Fruit fly (Drosophila melanogaster) whole organism, embryonic: ENCODE measurements around the gene Srr.

Experiments used
- Aef1 ChIP-seq: fragments of 200-800 bp; sonication (Bioruptor generic); IDR thresholded peaks from 3 replicates; pipeline ENCODE4 v1.3.6; 2022; ENCODE audit warnings: missing biosample characterization, missing genetic modification characterization
- Atf3 ChIP-seq: fragments of 200-800 bp; sonication (Bioruptor generic); optimal IDR thresholded peaks from 3 replicates; lab custom pipeline; 2016; ENCODE audit warnings: missing biosample characterization, missing genetic modification characterization
- Blimp-1 ChIP-seq: fragments of 200-800 bp; sonication (Bioruptor generic); optimal IDR thresholded peaks from 3 replicates; lab custom pipeline; 2018; ENCODE audit warnings: missing biosample characterization, missing genetic modification characterization, mild to moderate bottlenecking, moderate library complexity, missing genetic modification reagents
- CG13296 ChIP-seq: fragments of 200-800 bp; sonication (Bioruptor generic); optimal IDR thresholded peaks from 3 replicates; lab custom pipeline; 2018; ENCODE audit warnings: missing biosample characterization, mild to moderate bottlenecking, missing genetic modification characterization
- CG2678 ChIP-seq: fragments of 200-800 bp; sonication (Bioruptor generic); optimal IDR thresholded peaks from 3 replicates; lab custom pipeline; 2019; ENCODE audit warnings: missing biosample characterization, mild to moderate bottlenecking, missing genetic modification characterization, moderate library complexity
- CG31365 ChIP-seq: fragments of 200-800 bp; sonication (Bioruptor generic); optimal IDR thresholded peaks from 2 replicates; lab custom pipeline; 2018; ENCODE audit warnings: missing biosample characterization, mild to moderate bottlenecking, missing genetic modification characterization
- CG32532 ChIP-seq: fragments of 200-800 bp; sonication (Bioruptor generic); IDR thresholded peaks from 2 replicates; pipeline ENCODE4 v1.3.6; 2022; ENCODE audit warnings: missing biosample characterization, missing genetic modification characterization
- CG3281 ChIP-seq: fragments of 200-800 bp; sonication (Bioruptor generic); optimal IDR thresholded peaks from 3 replicates; lab custom pipeline; 2017; ENCODE audit warnings: missing biosample characterization, mild to moderate bottlenecking, missing genetic modification characterization
- CG42726 ChIP-seq: fragments of 200-800 bp; sonication (Bioruptor generic); IDR thresholded peaks from 2 replicates; pipeline ENCODE4 v1.3.6; 2022; ENCODE audit warnings: missing biosample characterization, missing genetic modification characterization; ENCODE audit not compliant: partially characterized antibody
- CG4617 ChIP-seq: fragments of 200-800 bp; sonication (Bioruptor generic); optimal IDR thresholded peaks from 3 replicates; lab custom pipeline; 2016; ENCODE audit warnings: missing biosample characterization, missing genetic modification characterization, borderline replicate concordance
- CG4707 ChIP-seq: fragments of 200-800 bp; sonication (Bioruptor generic); optimal IDR thresholded peaks from 2 replicates; lab custom pipeline; 2018; ENCODE audit warnings: missing biosample characterization, mild to moderate bottlenecking, missing genetic modification characterization, moderate library complexity
- CG5245 ChIP-seq: fragments of 200-800 bp; sonication (Bioruptor generic); optimal IDR thresholded peaks from 3 replicates; lab custom pipeline; 2016; ENCODE audit warnings: missing biosample characterization, missing genetic modification characterization
- CG7271 ChIP-seq: fragments of 200-800 bp; sonication (Bioruptor generic); optimal IDR thresholded peaks from 2 replicates; lab custom pipeline; 2018; ENCODE audit warnings: missing biosample characterization, mild to moderate bottlenecking, missing genetic modification characterization, moderate library complexity
- CG7839 ChIP-seq: fragments of 200-800 bp; sonication (Bioruptor generic); optimal IDR thresholded peaks from 3 replicates; lab custom pipeline; 2018; ENCODE audit warnings: missing biosample characterization, mild to moderate bottlenecking, missing genetic modification characterization, moderate library complexity
- CG8924 ChIP-seq: fragments of 200-800 bp; optimal IDR thresholded peaks from 3 replicates; lab custom pipeline; 2019; ENCODE audit warnings: missing biosample characterization, mild to moderate bottlenecking, missing genetic modification characterization, moderate library complexity
- CG8944 ChIP-seq: fragments of 200-800 bp; sonication (Bioruptor generic); optimal IDR thresholded peaks from 3 replicates; lab custom pipeline; 2016; ENCODE audit warnings: missing biosample characterization, missing genetic modification characterization
- CG9817 ChIP-seq: fragments of 200-800 bp; sonication (Bioruptor generic); optimal IDR thresholded peaks from 2 replicates; lab custom pipeline; 2018; ENCODE audit warnings: missing biosample characterization, mild to moderate bottlenecking, missing genetic modification characterization, moderate library complexity
- CrebB ChIP-seq: fragments of 200-800 bp; sonication (Bioruptor generic); optimal IDR thresholded peaks from 3 replicates; lab custom pipeline; 2018; ENCODE audit warnings: missing biosample characterization, mild to moderate bottlenecking, missing genetic modification characterization
- D19B ChIP-seq: fragments of 200-800 bp; sonication (Bioruptor generic); optimal IDR thresholded peaks from 2 replicates; lab custom pipeline; 2017; ENCODE audit warnings: missing biosample characterization, mild to moderate bottlenecking, missing genetic modification characterization
- Dbx ChIP-seq: fragments of 200-800 bp; sonication (Bioruptor generic); IDR thresholded peaks from 3 replicates; pipeline ENCODE4 v1.3.6; 2022; ENCODE audit warnings: missing biosample characterization, missing genetic modification characterization
- Eip74EF ChIP-seq, 2 experiments: fragments of 200-800 bp in 1 of 2; fragments of >200 bp in 1 of 2; sonication (Bioruptor generic) in 1 of 2; optimal IDR thresholded peaks; 2 replicates each; lab custom pipeline; 2017 to 2019; ENCODE audit warnings: missing biosample characterization in 2 of 2, missing genetic modification characterization in 2 of 2, mild to moderate bottlenecking in 1 of 2, moderate library complexity in 1 of 2
- Ets65A ChIP-seq: fragments of 200-800 bp; sonication (Bioruptor generic); peaks from one replicate; lab custom pipeline; 2016; ENCODE audit warnings: missing biosample characterization, missing genetic modification characterization
- GATAe ChIP-seq: fragments of 200-800 bp; sonication (Bioruptor generic); conservative IDR thresholded peaks from 2 replicates; pipeline ENCODE4 v1.3.6; 2022; ENCODE audit warnings: missing biosample characterization, missing genetic modification characterization
- HHEX ChIP-seq: fragments of 200-800 bp; sonication (Bioruptor generic); optimal IDR thresholded peaks from 3 replicates; lab custom pipeline; 2017; ENCODE audit warnings: missing biosample characterization, mild to moderate bottlenecking, missing genetic modification characterization, missing genetic modification reagents
- Hey ChIP-seq: fragments of 200-800 bp; sonication (Bioruptor generic); optimal IDR thresholded peaks from 3 replicates; lab custom pipeline; 2018; ENCODE audit warnings: missing biosample characterization, mild to moderate bottlenecking, missing genetic modification characterization
- Hr51 ChIP-seq, 2 experiments: fragments of 200-800 bp; sonication (Bioruptor generic); optimal IDR thresholded peaks; 2 replicates in 1 of 2; 3 replicates in 1 of 2; lab custom pipeline; 2016 to 2018; ENCODE audit warnings: missing biosample characterization in 2 of 2, missing genetic modification characterization in 2 of 2, mild to moderate bottlenecking in 1 of 2, moderate library complexity in 1 of 2
- NC2α ChIP-seq: fragments of 200-800 bp; sonication (Bioruptor generic); optimal IDR thresholded peaks from 2 replicates; lab custom pipeline; 2016; ENCODE audit warnings: missing biosample characterization, missing genetic modification characterization
- Neu2 ChIP-seq: fragments of 200-800 bp; sonication (Bioruptor generic); optimal IDR thresholded peaks from 3 replicates; lab custom pipeline; 2016; ENCODE audit warnings: missing biosample characterization, missing genetic modification characterization, borderline replicate concordance
- Nf-YB ChIP-seq: fragments of 200-800 bp; sonication (Bioruptor generic); optimal IDR thresholded peaks from 3 replicates; lab custom pipeline; 2019; ENCODE audit warnings: missing biosample characterization, mild to moderate bottlenecking, missing genetic modification characterization, moderate library complexity
- Nf-YC ChIP-seq: fragments of 200-800 bp; optimal IDR thresholded peaks from 3 replicates; lab custom pipeline; 2019; ENCODE audit warnings: missing biosample characterization, mild to moderate bottlenecking, missing genetic modification characterization, moderate library complexity
- Opbp ChIP-seq: fragments of 200-800 bp; sonication (Bioruptor generic); IDR thresholded peaks from 3 replicates; pipeline ENCODE4 v1.3.6; 2022; ENCODE audit warnings: missing biosample characterization, missing genetic modification characterization; ENCODE audit not compliant: partially characterized antibody
- Usf ChIP-seq: fragments of 200-800 bp; sonication (Bioruptor generic); optimal IDR thresholded peaks from 2 replicates; lab custom pipeline; 2017; ENCODE audit warnings: missing genotype, missing biosample characterization, missing genetic modification characterization
- cg ChIP-seq: fragments of 200-800 bp; sonication (Bioruptor generic); optimal IDR thresholded peaks from 3 replicates; lab custom pipeline; 2019; ENCODE audit warnings: missing biosample characterization, mild to moderate bottlenecking, missing genetic modification characterization, moderate library complexity
- crp ChIP-seq, 2 experiments: fragments of 200-800 bp; sonication (Bioruptor generic); optimal IDR thresholded peaks; 2 replicates in 1 of 2; 3 replicates in 1 of 2; lab custom pipeline; 2017; ENCODE audit warnings: missing biosample characterization in 2 of 2, missing genetic modification characterization in 2 of 2, mild to moderate bottlenecking in 1 of 2, moderate library complexity in 1 of 2
- da ChIP-seq: fragments of 200-800 bp; sonication (Bioruptor generic); optimal IDR thresholded peaks from 2 replicates; lab custom pipeline; 2016; ENCODE audit warnings: missing biosample characterization, missing genetic modification characterization
- ftz-f1 ChIP-seq: fragments of 200-800 bp; sonication (Bioruptor generic); optimal IDR thresholded peaks from 2 replicates; lab custom pipeline; 2016; ENCODE audit warnings: missing biosample characterization, missing genetic modification characterization
- gem ChIP-seq: fragments of 200-800 bp; sonication (Bioruptor generic); optimal IDR thresholded peaks from 2 replicates; lab custom pipeline; 2019; ENCODE audit warnings: missing biosample characterization, mild to moderate bottlenecking, missing genetic modification characterization, moderate library complexity
- jing ChIP-seq: fragments of 200-800 bp; sonication (Bioruptor generic); optimal IDR thresholded peaks from 2 replicates; lab custom pipeline; 2018; ENCODE audit warnings: missing biosample characterization, mild to moderate bottlenecking, missing genetic modification characterization
- lmd ChIP-seq: fragments of 200-800 bp; sonication (Bioruptor generic); IDR thresholded peaks from 2 replicates; pipeline ENCODE4 v1.3.6; 2022; ENCODE audit warnings: missing biosample characterization, missing genetic modification characterization
- onecut ChIP-seq: fragments of 200-800 bp; sonication (Bioruptor generic); IDR thresholded peaks from 2 replicates; pipeline ENCODE4 v1.3.6; 2022; ENCODE audit warnings: missing biosample characterization, missing genetic modification characterization
- rib ChIP-seq: fragments of 200-800 bp; sonication (Bioruptor generic); IDR thresholded peaks from 2 replicates; pipeline ENCODE4 v1.3.6; 2022; ENCODE audit warnings: missing biosample characterization, missing genetic modification characterization
- schlank ChIP-seq: fragments of 200-800 bp; sonication (Bioruptor generic); optimal IDR thresholded peaks from 2 replicates; lab custom pipeline; 2018; ENCODE audit warnings: missing biosample characterization, mild to moderate bottlenecking, missing genetic modification characterization
- ssp ChIP-seq: fragments of 200-800 bp; sonication (Bioruptor generic); IDR thresholded peaks from 2 replicates; pipeline ENCODE4 v1.3.6; 2022; ENCODE audit warnings: missing biosample characterization, missing genetic modification characterization
- tll ChIP-seq, 2 experiments: fragments of 200-800 bp in 1 of 2; fragments of >200 bp in 1 of 2; sonication (Bioruptor generic) in 1 of 2; optimal IDR thresholded peaks; 2 replicates each; lab custom pipeline; 2017 to 2019; ENCODE audit warnings: missing biosample characterization in 2 of 2, missing genetic modification characterization in 2 of 2, mild to moderate bottlenecking in 1 of 2, moderate library complexity in 1 of 2
- tup ChIP-seq: fragments of 200-800 bp; sonication (Bioruptor generic); optimal IDR thresholded peaks from 2 replicates; lab custom pipeline; 2016; ENCODE audit warnings: missing biosample characterization, mild to moderate bottlenecking, missing genetic modification characterization, moderate library complexity
- twi ChIP-seq: fragments of 200-800 bp; optimal IDR thresholded peaks from 2 replicates; lab custom pipeline; 2019; ENCODE audit warnings: missing biosample characterization, mild to moderate bottlenecking, missing genetic modification characterization, moderate library complexity
- tx ChIP-seq: fragments of 200-800 bp; sonication (Bioruptor generic); optimal IDR thresholded peaks from 2 replicates; lab custom pipeline; 2016; ENCODE audit warnings: missing biosample characterization, missing genetic modification characterization

The Srr gene

DNA sequence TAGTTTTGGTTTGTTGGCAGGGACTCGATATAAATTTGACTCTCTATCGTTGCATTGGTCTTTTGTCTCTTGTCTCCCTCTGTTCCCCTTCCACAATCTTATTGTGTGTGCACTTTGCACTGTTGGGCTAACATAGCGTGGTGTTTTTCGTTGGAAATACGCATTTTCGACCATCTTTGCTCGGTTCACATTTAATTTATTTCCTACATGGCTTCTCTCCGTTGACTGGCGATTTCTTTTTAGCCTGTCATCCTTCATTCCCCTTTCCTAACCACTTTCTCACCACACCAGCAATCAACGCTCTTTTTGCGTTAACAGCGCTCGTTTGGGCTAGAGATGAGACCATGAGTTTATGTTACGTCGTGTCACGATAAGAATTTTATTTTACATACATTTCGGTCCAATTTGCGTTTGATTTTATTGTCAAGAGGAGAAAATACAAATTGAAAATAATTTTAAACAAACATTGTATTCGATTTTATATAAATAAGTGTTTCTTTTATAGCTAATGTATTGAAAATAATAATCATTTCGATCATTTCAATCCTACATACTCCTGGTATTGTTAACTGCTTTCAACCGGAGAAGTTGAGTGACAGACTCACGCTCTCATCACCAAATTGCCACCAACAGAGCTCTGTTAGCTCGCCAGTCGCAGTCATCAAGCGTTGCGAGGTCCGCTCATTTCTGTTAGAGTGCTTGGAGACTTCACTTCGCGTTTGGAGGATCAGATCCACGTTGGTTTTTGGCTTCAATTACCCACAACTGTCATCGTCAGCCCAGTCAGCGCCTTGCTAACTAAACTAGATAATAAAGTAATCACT, 23.8 kb upstream of the Srr start (continued):
- TF ChIP-seq D19B (peak; percentile 51), Opbp (peak; percentile 67; the same call in 2 of the 3 replicates), da (GFP tag; lab: Kevin White, UChicago) (peak; percentile 1), CG13296 (GFP tag; lab: Kevin White, UChicago) (peak; percentile 90), CG5245 (GFP tag; lab: Kevin White, UChicago) (peak; percentile 24), Nf-YB (peak; percentile 66), CG3281 (GFP tag; lab: Kevin White, UChicago) (peak; percentile 90), ssp (no peak), Aef1 (GFP tag; lab: Robert Waterston, UW) (peak; percentile 58; the same call in 2 of the 3 replicates), lmd (GFP tag; lab: Robert Waterston, UW) (peak; percentile 64; the same call in 1 of the 2 replicates), Neu2 (peak; percentile 5), Hey (peak; percentile 37), twi (tag; lab: Kevin White, UChicago) (peak; percentile 65), Usf (GFP tag; lab: Kevin White, UChicago) (peak; percentile 28), CG8924 (tag; lab: Kevin White, UChicago) (peak; percentile 89), CG4617 (GFP tag; lab: Kevin White, UChicago) (no peak), CG42726 (GFP tag; lab: Robert Waterston, UW) (peak; percentile 63; the same call in 1 of the 2 replicates), cg (peak; percentile 17), Atf3 (peak; percentile 34), onecut (peak; percentile 69), CG4707 (GFP tag; lab: Kevin White, UChicago) (no peak), rib (GFP tag; lab: Robert Waterston, UW) (peak; percentile 45; the same call in 1 of the 2 replicates), NC2α (GFP tag; lab: Kevin White, UChicago) (peak; percentile 61), CG7839 (tag; lab: Kevin White, UChicago) (peak; percentile 85), CG8944 (GFP tag; lab: Kevin White, UChicago) (peak; percentile 27), Blimp-1 (peak; percentile 61), Hr51 (GFP tag; optimal IDR thresholded peaks at IDR 0.05; lab: Kevin White, UChicago) (peak; percentile 60 to 86), gem (peak; percentile 90), tup (GFP tag; lab: Kevin White, UChicago) (peak; percentile 25), HHEX (GFP tag; lab: Kevin White, UChicago) (peak; percentile 73), CG32532 (GFP tag; lab: Robert Waterston, UW) (peak; percentile 85), Eip74EF (GFP tag; optimal IDR thresholded peaks at IDR 0.05; lab: Kevin White, UChicago) (peak in 1 of 2 experiments; percentile 43), tll (GFP tag; optimal IDR thresholded peaks at IDR 0.05; lab: Kevin White, UChicago) (no peak), CG2678 (tag; lab: Kevin White, UChicago) (peak; percentile 91), ftz-f1 (GFP tag; lab: Kevin White, UChicago) (no peak), CrebB (peak; percentile 55), schlank (tag; lab: Kevin White, UChicago) (peak; percentile 60), CG9817 (tag; lab: Kevin White, UChicago) (peak; percentile 75), GATAe (no peak), Ets65A (GFP tag; lab: Kevin White, UChicago) (peak; percentile 20), jing (GFP tag; lab: Kevin White, UChicago) (no peak), tx (peak; percentile 20), Dbx (GFP tag; lab: Robert Waterston, UW) (peak; percentile 71), CG31365 (peak; percentile 43), Nf-YC (peak; percentile 85), CG7271 (tag; lab: Kevin White, UChicago) (peak; percentile 55), crp (GFP tag; optimal IDR thresholded peaks at IDR 0.05; lab: Kevin White, UChicago) (peak in 1 of 2 experiments; percentile 16)
